Worm (Caenorhabditis elegans): ENCODE measurements around the gene M176.10.

M176.10 gene

DNA sequence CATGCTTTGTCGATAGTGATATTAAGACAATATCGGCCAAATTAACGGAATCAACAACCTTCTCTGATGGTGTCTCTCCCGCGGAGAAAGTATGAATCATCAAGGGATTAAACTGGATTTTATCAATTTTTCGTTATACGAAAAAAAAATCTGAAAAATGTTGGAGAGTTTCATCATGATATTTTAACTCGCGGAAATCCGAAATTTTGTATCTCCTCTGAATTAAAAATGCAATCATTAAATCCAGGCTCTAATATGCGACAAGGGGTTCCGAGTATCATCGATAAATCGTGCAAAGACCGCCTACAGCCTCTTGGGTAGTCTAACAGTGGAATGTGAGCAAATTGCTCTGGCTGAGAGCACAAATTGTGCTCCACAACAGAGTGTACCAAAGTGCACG, 48.8 kb downstream of the M176.10 start, which contains the start of gene C06C3.10:
Gene C06C3.10, minus strand, starts transcription at position 101 of the 400 bp plus-strand sequence.
- TF ChIP-seq zip-8 (tag; optimal IDR thresholded peaks at IDR 0.05): no peak
- TF ChIP-seq nhr-237 (tag; optimal IDR thresholded peaks at IDR 0.05): no peak

DNA sequence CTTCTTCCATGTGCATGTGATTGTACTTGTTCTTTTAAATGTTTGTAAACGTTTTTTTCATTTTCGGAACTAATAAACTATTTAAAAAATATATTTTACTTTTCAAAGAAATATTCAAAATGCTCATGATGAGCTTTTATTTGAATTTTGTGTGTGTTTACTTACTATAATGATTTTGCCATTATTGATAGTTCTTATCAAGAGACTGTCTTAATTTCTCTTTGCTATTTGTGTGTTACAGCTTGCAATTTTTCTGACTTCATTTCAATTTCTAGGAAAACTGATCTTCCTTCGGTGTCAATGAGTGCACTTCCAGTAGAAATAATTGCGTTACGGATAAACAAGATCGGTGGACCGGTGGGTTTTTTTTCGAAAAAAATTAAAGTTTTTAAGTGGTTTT, 51.2 kb downstream of the M176.10 start, which contains the start of gene C06C3.12:
Gene C06C3.12, plus strand, starts transcription at position 301 of the 400 bp plus-strand sequence.
- TF ChIP-seq lsy-2 (tag; optimal IDR thresholded peaks at IDR 0.05) (no peak), blmp-1 (tag; optimal IDR thresholded peaks at IDR 0.05) (no peak), bed-3 (GFP tag; optimal IDR thresholded peaks at IDR 0.05) (no peak)

All from whole organism, mixed stage, embryonic.